Worm (Caenorhabditis elegans) whole organism, late embryonic: Measurements from ENCODE around the gene spp-21.

Experiments used
- madf-2 ChIP-seq: sonication (generic microtip); optimal IDR thresholded peaks from 2 replicates; lab custom pipeline; 2017; ENCODE audit warnings: missing genetic modification characterization, missing compliant biosample characterization
- npax-4 ChIP-seq: sonication (generic microtip); optimal IDR thresholded peaks from 2 replicates; lab custom pipeline; 2016; ENCODE audit warnings: missing genetic modification characterization, missing compliant biosample characterization
- pag-3 ChIP-seq: sonication (generic microtip); optimal IDR thresholded peaks from 2 replicates; lab custom pipeline; 2016; ENCODE audit warnings: missing compliant biosample characterization, missing genetic modification characterization, borderline replicate concordance
- pha-4 ChIP-seq: fragments of 150-350 bp; optimal IDR thresholded peaks from 2 replicates; lab custom pipeline; 2018; ENCODE audit warnings: missing biosample characterization, missing genetic modification reagents, missing genetic modification characterization

- no peak for TF ChIP-seq pha-4 (tag; lab: Kevin White, UChicago)
- TF ChIP-seq pag-3, result no peak
- no peak for TF ChIP-seq madf-2 (tag; lab: Kevin White, UChicago)
- no peak for TF ChIP-seq npax-4 (tag; lab: Kevin White, UChicago)
These were observed 46.5 kb downstream of the spp-21 start, which contains the start of gene C35C5.9 for ce11 chrX:11536408-11536807.
